Fruit fly (Drosophila melanogaster): ENCODE results near the gene GluRIIB.

GluRIIB gene

DNA sequence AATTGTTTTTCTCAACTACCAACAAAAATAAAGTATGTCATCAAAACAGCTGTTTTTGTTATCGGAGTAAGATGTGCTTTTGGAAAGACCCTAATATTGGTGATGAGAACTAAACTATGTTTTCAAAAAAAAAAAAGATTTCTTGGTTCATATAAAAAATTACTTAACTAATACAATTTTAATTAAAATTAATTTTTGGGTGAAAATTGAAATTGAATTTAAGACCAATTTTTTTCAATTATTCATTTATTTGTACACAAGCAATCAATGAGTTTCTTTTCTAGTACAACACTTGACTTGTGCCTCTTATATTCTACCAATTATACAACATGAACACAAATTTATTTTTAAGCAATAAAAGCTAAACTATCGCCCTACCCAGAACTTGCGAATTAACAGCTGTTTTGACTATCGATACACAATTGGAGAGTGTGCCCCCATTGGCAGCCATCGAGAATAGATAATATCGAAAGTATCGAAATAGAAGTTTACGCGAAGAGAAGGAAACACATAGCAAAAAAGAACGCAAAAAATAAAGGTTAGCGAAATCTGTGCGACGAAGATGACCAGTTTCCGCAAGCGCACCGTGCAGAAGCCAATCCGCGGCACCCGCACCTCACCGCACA is 35.2 kb upstream of the GluRIIB start, which contains the start of the genes Vps52 and Elp4 (continued):
- no peak for TF ChIP-seq dan (GFP tag; IDR thresholded peaks at IDR 0.05)
- TF ChIP-seq CG8290 (GFP tag; optimal IDR thresholded peaks at IDR 0.05): peak; percentile 74
- TF ChIP-seq CG8290 (tag; optimal IDR thresholded peaks at IDR 0.05): peak in 1 of 2 experiments; percentile 81
- no peak for TF ChIP-seq CG14965 (GFP tag; optimal IDR thresholded peaks at IDR 0.05; ENCODE audit: borderline replicate concordance)
- TF ChIP-seq CG8359 (GFP tag; optimal IDR thresholded peaks at IDR 0.05; ENCODE audit: borderline replicate concordance): no peak
- TF ChIP-seq nerfin-1 (tag; optimal IDR thresholded peaks at IDR 0.05): peak; percentile 68
- peak; percentile 83 for TF ChIP-seq hb (GFP tag; IDR thresholded peaks at IDR 0.05; ENCODE audit: partially characterized antibody)
- peak; percentile 76 for TF ChIP-seq CG4328 (GFP tag; optimal IDR thresholded peaks at IDR 0.05)
- TF ChIP-seq unc-4 (GFP tag; IDR thresholded peaks at IDR 0.05; ENCODE audit: partially characterized antibody): peak; percentile 63
- no peak for TF ChIP-seq nau (GFP tag; optimal IDR thresholded peaks at IDR 0.05)
- TF ChIP-seq CG15514 (GFP tag; optimal IDR thresholded peaks at IDR 0.05): peak; percentile 39
- TF ChIP-seq CG1792 (GFP tag; optimal IDR thresholded peaks at IDR 0.05): peak; percentile 8
- peak; percentile 68; the same call in 1 of the 2 replicates for TF ChIP-seq rib (GFP tag; IDR thresholded peaks at IDR 0.05)
- TF ChIP-seq CG1832 (GFP tag; optimal IDR thresholded peaks at IDR 0.05): no peak
- TF ChIP-seq Dref (GFP tag; IDR thresholded peaks at IDR 0.05): peak; percentile 83
- TF ChIP-seq CG9437 (GFP tag; optimal IDR thresholded peaks at IDR 0.05): peak; percentile 65
- TF ChIP-seq Max (GFP tag; optimal IDR thresholded peaks at IDR 0.05): peak; percentile 48
- no peak for TF ChIP-seq chm (GFP tag; IDR thresholded peaks at IDR 0.05)
- no peak for TF ChIP-seq lov (optimal IDR thresholded peaks at IDR 0.05)
- TF ChIP-seq lov (GFP tag; IDR thresholded peaks at IDR 0.05): no peak
- TF ChIP-seq Fer2 (tag; optimal IDR thresholded peaks at IDR 0.05): peak; percentile 71
- TF ChIP-seq CG6272 (GFP tag; IDR thresholded peaks at IDR 0.05): 0 out of 2 replicates have a peak, but pooled peaks have one; percentile 20
- no peak for TF ChIP-seq sima (GFP tag; optimal IDR thresholded peaks at IDR 0.05)
- TF ChIP-seq ro (GFP tag; IDR thresholded peaks at IDR 0.05): no peak
- TF ChIP-seq CG2129 (GFP tag; IDR thresholded peaks at IDR 0.05; ENCODE audit: partially characterized antibody): peak; percentile 63
- TF ChIP-seq CG17385 (GFP tag; optimal IDR thresholded peaks at IDR 0.05): peak; percentile 66
- TF ChIP-seq row (GFP tag; IDR thresholded peaks at IDR 0.05): peak; percentile 85
- TF ChIP-seq jumu (GFP tag; optimal IDR thresholded peaks at IDR 0.05): no peak
- peak; percentile 19 for TF ChIP-seq her (GFP tag; optimal IDR thresholded peaks at IDR 0.05)
- TF ChIP-seq Ravus (GFP tag; IDR thresholded peaks at IDR 0.05): no peak; the same call in 1 of the 2 replicates
- peak; percentile 80 for TF ChIP-seq CG15269 (tag; optimal IDR thresholded peaks at IDR 0.05)
- TF ChIP-seq CG10565 (GFP tag; optimal IDR thresholded peaks at IDR 0.05): no peak
- TF ChIP-seq wek (GFP tag; optimal IDR thresholded peaks at IDR 0.05): peak; percentile 69
- peak; percentile 76 for TF ChIP-seq CG9932 (GFP tag; IDR thresholded peaks at IDR 0.05)
- TF ChIP-seq CG16779 (GFP tag; IDR thresholded peaks at IDR 0.05): no peak
- peak; percentile 77 for TF ChIP-seq az2 (GFP tag; optimal IDR thresholded peaks at IDR 0.05)
- peak; percentile 81 for TF ChIP-seq Xbp1 (GFP tag; optimal IDR thresholded peaks at IDR 0.05)
- TF ChIP-seq otp (GFP tag; IDR thresholded peaks at IDR 0.05): no peak
- TF ChIP-seq pum (GFP tag; optimal IDR thresholded peaks at IDR 0.05): peak; percentile 36
- TF ChIP-seq kay (GFP tag; optimal IDR thresholded peaks at IDR 0.05): peak; percentile 73
- peak; percentile 80 for TF ChIP-seq BEAF-32 (GFP tag; optimal IDR thresholded peaks at IDR 0.05)
- TF ChIP-seq btn (GFP tag; optimal IDR thresholded peaks at IDR 0.05): no peak
- TF ChIP-seq gcm2 (GFP tag; optimal IDR thresholded peaks at IDR 0.05): no peak
- no peak for TF ChIP-seq C15 (GFP tag; IDR thresholded peaks at IDR 0.05)
- TF ChIP-seq ab (GFP tag; optimal IDR thresholded peaks at IDR 0.05): no peak
- peak; percentile 85 for TF ChIP-seq CG9727 (GFP tag; optimal IDR thresholded peaks at IDR 0.05)
- peak; percentile 57 for TF ChIP-seq CG10366 (GFP tag; IDR thresholded peaks at IDR 0.05)
- peak; percentile 57; the same call in 1 of the 2 replicates for TF ChIP-seq CG11085 (GFP tag; IDR thresholded peaks at IDR 0.05)
- no peak for TF ChIP-seq Dip2 (GFP tag; IDR thresholded peaks at IDR 0.05)
- TF ChIP-seq ato (GFP tag; IDR thresholded peaks at IDR 0.05; ENCODE audit: partially characterized antibody): peak; percentile 37; the same call in 1 of the 2 replicates

All from whole organism, embryonic.